Worm (Caenorhabditis elegans) whole organism, mixed stage, embryonic: ENCODE results near the gene C33D9.10.

Experiments used
- ceh-83 ChIP-seq: fragments of 200-800 bp; sonication (Bioruptor generic); optimal IDR thresholded peaks from 2 replicates; lab custom pipeline; 2018; ENCODE audit warnings: mild to moderate bottlenecking, missing genetic modification characterization, missing compliant biosample characterization
- hlh-1 ChIP-seq: fragments of 150-350 bp; optimal IDR thresholded peaks from 2 replicates; lab custom pipeline; 2014; ENCODE audit warnings: missing biosample characterization, missing genetic modification reagents, missing genetic modification characterization
- lin-13 ChIP-seq: fragments of 150-350 bp; optimal IDR thresholded peaks from 2 replicates; lab custom pipeline; 2014; ENCODE audit warnings: missing biosample characterization, missing genetic modification characterization
- lsy-2 ChIP-seq: fragments of 150-350 bp; optimal IDR thresholded peaks from 2 replicates; lab custom pipeline; 2014; ENCODE audit warnings: missing biosample characterization, missing genetic modification characterization
- mab-5 ChIP-seq: fragments of 150-350 bp; optimal IDR thresholded peaks from 2 replicates; lab custom pipeline; 2014; ENCODE audit warnings: missing biosample characterization, missing genetic modification characterization
- mep-1 ChIP-seq: fragments of 150-350 bp; optimal IDR thresholded peaks from 2 replicates; lab custom pipeline; 2017; ENCODE audit warnings: missing biosample characterization, missing genetic modification reagents, missing genetic modification characterization, inconsistent platforms
- nhr-12 ChIP-seq: fragments of 150-350 bp; optimal IDR thresholded peaks from 2 replicates; lab custom pipeline; 2014; ENCODE audit warnings: missing biosample characterization, missing genetic modification characterization
- nhr-237 ChIP-seq: fragments of 150-350 bp; optimal IDR thresholded peaks from 2 replicates; lab custom pipeline; 2014; ENCODE audit warnings: missing biosample characterization, missing genetic modification characterization
- nhr-76 ChIP-seq: sonication (generic microtip); optimal IDR thresholded peaks from 2 replicates; lab custom pipeline; 2017; ENCODE audit warnings: missing biosample characterization, missing genetic modification characterization
- sem-2 ChIP-seq: fragments of 200-800 bp; sonication (Bioruptor generic); optimal IDR thresholded peaks from 2 replicates; lab custom pipeline; 2018; ENCODE audit warnings: mild to moderate bottlenecking, missing genetic modification characterization, missing compliant biosample characterization
- unc-39 ChIP-seq: fragments of 150-350 bp; optimal IDR thresholded peaks from 2 replicates; lab custom pipeline; 2014; ENCODE audit warnings: missing biosample characterization, missing genetic modification characterization

DNA sequence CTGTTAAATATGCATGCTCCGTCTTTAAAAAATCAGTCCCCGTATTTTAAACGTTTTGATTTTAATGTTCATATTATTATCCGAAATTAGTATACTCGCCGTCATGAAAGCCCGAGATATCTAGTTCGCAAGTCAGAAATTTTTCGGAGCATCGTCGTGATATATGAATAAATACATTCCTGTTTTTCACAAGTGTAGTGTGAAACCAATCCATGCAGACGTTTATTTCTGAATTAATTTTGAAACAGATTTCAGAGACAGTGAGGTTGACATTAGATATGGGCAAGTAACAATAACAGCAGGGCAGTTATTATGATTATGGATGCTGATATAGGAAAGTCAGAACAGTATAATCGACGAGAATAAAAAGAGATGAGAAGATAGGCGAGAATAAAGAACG is 35.5 kb downstream of the C33D9.10 start:
- TF ChIP-seq mep-1 (tag; lab: Kevin White, UChicago) (no peak), hlh-1 (tag; lab: Kevin White, UChicago) (no peak), ceh-83 (no peak), lin-13 (tag; lab: Kevin White, UChicago) (no peak), mab-5 (no peak), nhr-76 (tag; lab: Kevin White, UChicago) (no peak), lsy-2 (tag; lab: Kevin White, UChicago) (no peak), nhr-237 (tag; lab: Kevin White, UChicago) (no peak), nhr-12 (tag; lab: Kevin White, UChicago) (no peak), unc-39 (tag; lab: Kevin White, UChicago) (no peak), sem-2 (GFP tag; lab: Kevin White, UChicago) (no peak)
